Fruit fly (Drosophila melanogaster): Measurements from ENCODE around the gene Spg7.

The Spg7 gene

DNA sequence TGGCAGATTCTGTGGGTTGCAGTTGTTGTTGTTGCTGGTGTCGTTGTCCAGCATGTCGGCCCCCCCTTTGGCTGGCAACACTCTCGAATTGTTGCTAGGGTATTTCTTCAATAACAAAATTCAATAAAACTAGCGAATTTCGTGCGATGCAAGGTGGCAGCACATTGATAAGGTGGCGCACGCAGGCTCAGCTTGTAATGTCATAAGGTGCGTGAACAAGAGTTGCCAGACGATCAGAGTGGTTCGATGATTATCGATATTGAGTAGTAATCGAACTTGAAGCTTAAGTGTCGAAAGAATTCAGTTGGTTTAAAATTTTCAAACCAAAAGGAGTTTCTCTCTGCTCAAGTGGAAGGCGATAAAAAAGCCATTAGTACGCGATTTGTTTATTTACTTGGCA lies 22.1 kb upstream of the Spg7 start, which contains the start of gene CG2701 (continued):
- TF ChIP-seq Ets97D (GFP tag; optimal IDR thresholded peaks at IDR 0.05) (peak; percentile 56), CG14441 (GFP tag; IDR thresholded peaks at IDR 0.05) (no peak), phol (tag; optimal IDR thresholded peaks at IDR 0.05) (peak; percentile 11), mam (GFP tag; optimal IDR thresholded peaks at IDR 0.05) (peak; percentile 35), HLH4C (GFP tag; IDR thresholded peaks at IDR 0.05; ENCODE audit: partially characterized antibody) (peak; percentile 72), zen2 (GFP tag; IDR thresholded peaks at IDR 0.05; ENCODE audit: partially characterized antibody) (peak; percentile 49; the same call in 1 of the 3 replicates), ase (GFP tag; IDR thresholded peaks at IDR 0.05) (no peak), jing (GFP tag; optimal IDR thresholded peaks at IDR 0.05) (no peak), br (optimal IDR thresholded peaks at IDR 0.05) (no peak), CG10462 (GFP tag; optimal IDR thresholded peaks at IDR 0.05) (no peak), CG30020 (tag; optimal IDR thresholded peaks at IDR 0.05) (no peak), usp (GFP tag; optimal IDR thresholded peaks at IDR 0.05) (no peak), ash1 (GFP tag; optimal IDR thresholded peaks at IDR 0.05) (no peak), unc-4 (GFP tag; IDR thresholded peaks at IDR 0.05; ENCODE audit: partially characterized antibody) (peak; percentile 66), vvl (GFP tag; IDR thresholded peaks at IDR 0.05) (no peak), schlank (tag; optimal IDR thresholded peaks at IDR 0.05) (no peak), yki (optimal IDR thresholded peaks at IDR 0.05) (no peak), CrebB (tag; optimal IDR thresholded peaks at IDR 0.05) (no peak), Deaf1 (tag; optimal IDR thresholded peaks at IDR 0.05) (no peak), CG14667 (GFP tag; IDR thresholded peaks at IDR 0.05) (no peak), CG1602 (GFP tag; optimal IDR thresholded peaks at IDR 0.05) (no peak), CG3407 (GFP tag; optimal IDR thresholded peaks at IDR 0.05) (no peak), ATbp (GFP tag; optimal IDR thresholded peaks at IDR 0.05) (no peak), CG7556 (GFP tag; optimal IDR thresholded peaks at IDR 0.05) (no peak), CG10654 (GFP tag; optimal IDR thresholded peaks at IDR 0.05) (no peak), CG11085 (GFP tag; IDR thresholded peaks at IDR 0.05) (no peak), Spps (tag; optimal IDR thresholded peaks at IDR 0.05) (no peak), Scr (GFP tag; IDR thresholded peaks at IDR 0.05; ENCODE audit: partially characterized antibody) (peak; percentile 63), NfI (GFP tag; optimal IDR thresholded peaks at IDR 0.05) (no peak), Aef1 (GFP tag; IDR thresholded peaks at IDR 0.05) (no peak), CG17385 (GFP tag; optimal IDR thresholded peaks at IDR 0.05) (no peak), D19B (GFP tag; optimal IDR thresholded peaks at IDR 0.05) (no peak), CG7839 (tag; optimal IDR thresholded peaks at IDR 0.05) (no peak), grau (tag; optimal IDR thresholded peaks at IDR 0.05) (no peak), Sin3A (optimal IDR thresholded peaks at IDR 0.05) (peak; percentile 30), Vsx1 (GFP tag; optimal IDR thresholded peaks at IDR 0.05) (no peak), nmo (GFP tag; optimal IDR thresholded peaks at IDR 0.05) (peak; percentile 13), CG6689 (GFP tag; IDR thresholded peaks at IDR 0.05) (peak; percentile 99), amos (GFP tag; IDR thresholded peaks at IDR 0.05; ENCODE audit: partially characterized antibody) (peak; percentile 77), Mad (GFP tag; optimal IDR thresholded peaks at IDR 0.05) (no peak), CG11247 (GFP tag; IDR thresholded peaks at IDR 0.05) (no peak), CG30431 (GFP tag; optimal IDR thresholded peaks at IDR 0.05) (no peak), CG8089 (GFP tag; optimal IDR thresholded peaks at IDR 0.05) (no peak), pnt (GFP tag; optimal IDR thresholded peaks at IDR 0.05) (no peak), tna (GFP tag; IDR thresholded peaks at IDR 0.05; ENCODE audit: partially characterized antibody) (peak; percentile 65; the same call in 1 of the 2 replicates), CG11560 (tag; IDR thresholded peaks at IDR 0.05) (no peak), CG7786 (GFP tag; optimal IDR thresholded peaks at IDR 0.05) (no peak), CG11398 (GFP tag; optimal IDR thresholded peaks at IDR 0.05) (no peak), CG5245 (GFP tag; optimal IDR thresholded peaks at IDR 0.05) (no peak), ERR (GFP tag; optimal IDR thresholded peaks at IDR 0.05) (peak; percentile 6), bcd (GFP tag; optimal IDR thresholded peaks at IDR 0.05) (no peak), CG2202 (tag; optimal IDR thresholded peaks at IDR 0.05) (no peak), Eip74EF (GFP tag; optimal IDR thresholded peaks at IDR 0.05) (no peak)

All from whole organism, embryonic.